Fruit fly (Drosophila melanogaster) whole organism, embryonic: ENCODE measurements around the gene CG6870.

ENCODE experiments used
- Aef1 ChIP-seq: fragments of 200-800 bp; sonication (Bioruptor generic); IDR thresholded peaks from 3 replicates; pipeline ENCODE4 v1.3.6; 2022; ENCODE audit warnings: missing biosample characterization, missing genetic modification characterization
- Atf6 ChIP-seq: fragments of 200-800 bp; sonication (Bioruptor generic); IDR thresholded peaks from 2 replicates; pipeline ENCODE4 v1.3.6; 2022; ENCODE audit warnings: missing biosample characterization, missing genetic modification characterization
- C15 ChIP-seq: fragments of 200-800 bp; sonication (Bioruptor generic); IDR thresholded peaks from 3 replicates; pipeline ENCODE4 v1.3.6; 2022; ENCODE audit warnings: missing biosample characterization, missing genetic modification characterization
- CG10543 ChIP-seq: fragments of 200-800 bp; sonication (Bioruptor generic); optimal IDR thresholded peaks from 3 replicates; lab custom pipeline; 2017; ENCODE audit warnings: missing biosample characterization, mild to moderate bottlenecking, missing genetic modification characterization, moderate library complexity
- CG11456 ChIP-seq: fragments of 200-800 bp; sonication (Bioruptor generic); IDR thresholded peaks from 3 replicates; pipeline ENCODE4 v1.3.6; 2022; ENCODE audit warnings: missing biosample characterization, missing genetic modification characterization
- CG11696 ChIP-seq: fragments of 200-800 bp; sonication (Bioruptor generic); IDR thresholded peaks from 2 replicates; pipeline ENCODE4 v1.3.6; 2022; ENCODE audit warnings: missing biosample characterization, missing genetic modification characterization
- CG15073 ChIP-seq: fragments of 200-800 bp; sonication (Bioruptor generic); optimal IDR thresholded peaks from 2 replicates; lab custom pipeline; 2016; ENCODE audit warnings: missing biosample characterization, missing genetic modification characterization
- CG1602 ChIP-seq: fragments of 200-800 bp; sonication (Bioruptor generic); optimal IDR thresholded peaks from 3 replicates; lab custom pipeline; 2016; ENCODE audit warnings: missing biosample characterization, missing genetic modification characterization
- CG17385 ChIP-seq: fragments of 200-800 bp; sonication (Bioruptor generic); optimal IDR thresholded peaks from 3 replicates; lab custom pipeline; 2018; ENCODE audit warnings: missing biosample characterization, mild to moderate bottlenecking, missing genetic modification characterization
- CG18619 ChIP-seq: fragments of 200-800 bp; sonication (Bioruptor generic); optimal IDR thresholded peaks from 3 replicates; lab custom pipeline; 2017; ENCODE audit warnings: missing biosample characterization, mild to moderate bottlenecking, missing genetic modification characterization
- CG18764 ChIP-seq: fragments of 200-800 bp; sonication (Bioruptor generic); optimal IDR thresholded peaks from 3 replicates; lab custom pipeline; 2016; ENCODE audit warnings: missing biosample characterization, missing genetic modification characterization
- CG2199 ChIP-seq: fragments of 200-800 bp; sonication (Bioruptor generic); IDR thresholded peaks from 3 replicates; pipeline ENCODE4 v1.3.6; 2022; ENCODE audit warnings: missing biosample characterization, missing genetic modification characterization
- CG2678 ChIP-seq: fragments of 200-800 bp; sonication (Bioruptor generic); optimal IDR thresholded peaks from 3 replicates; lab custom pipeline; 2019; ENCODE audit warnings: missing biosample characterization, mild to moderate bottlenecking, missing genetic modification characterization, moderate library complexity
- CG30020 ChIP-seq: fragments of 200-800 bp; optimal IDR thresholded peaks from 2 replicates; lab custom pipeline; 2019; ENCODE audit warnings: missing biosample characterization, mild to moderate bottlenecking, missing genetic modification characterization, moderate library complexity
- CG30403 ChIP-seq: fragments of 200-800 bp; sonication (Bioruptor generic); optimal IDR thresholded peaks from 3 replicates; lab custom pipeline; 2016; ENCODE audit warnings: missing biosample characterization, missing genetic modification characterization
- CG34224 ChIP-seq: fragments of 200-800 bp; sonication (Bioruptor generic); IDR thresholded peaks from 3 replicates; pipeline ENCODE4 v1.3.6; 2022; ENCODE audit warnings: missing biosample characterization, missing genetic modification characterization; ENCODE audit not compliant: partially characterized antibody
- CG43689 ChIP-seq: fragments of 200-800 bp; sonication (Bioruptor generic); IDR thresholded peaks from 2 replicates; pipeline ENCODE4 v1.3.6; 2022; ENCODE audit warnings: missing biosample characterization, missing genetic modification characterization
- CG4617 ChIP-seq: fragments of 200-800 bp; sonication (Bioruptor generic); optimal IDR thresholded peaks from 3 replicates; lab custom pipeline; 2016; ENCODE audit warnings: missing biosample characterization, missing genetic modification characterization, borderline replicate concordance
- CG6854 ChIP-seq: fragments of 200-800 bp; sonication (Bioruptor generic); optimal IDR thresholded peaks from 3 replicates; lab custom pipeline; 2017; ENCODE audit warnings: missing biosample characterization, mild to moderate bottlenecking, missing genetic modification characterization
- CG8281 ChIP-seq: fragments of 200-800 bp; sonication (Bioruptor generic); optimal IDR thresholded peaks from 2 replicates; lab custom pipeline; 2018; ENCODE audit warnings: missing biosample characterization, mild to moderate bottlenecking, missing genetic modification characterization, moderate library complexity
- CG8290 ChIP-seq, 3 experiments: fragments of 200-800 bp; sonication (Bioruptor generic); optimal IDR thresholded peaks; 2 replicates each; lab custom pipeline; 2016 to 2019; ENCODE audit warnings: missing biosample characterization in 3 of 3, missing genetic modification characterization in 3 of 3, mild to moderate bottlenecking in 2 of 3, moderate library complexity in 1 of 3
- CG8388 ChIP-seq: fragments of 200-800 bp; sonication (Bioruptor generic); optimal IDR thresholded peaks from 2 replicates; lab custom pipeline; 2019; ENCODE audit warnings: missing biosample characterization, mild to moderate bottlenecking, missing genetic modification characterization, moderate library complexity
- CG8765 ChIP-seq: fragments of 200-800 bp; sonication (Bioruptor generic); IDR thresholded peaks from 2 replicates; pipeline ENCODE4 v1.3.6; 2022; ENCODE audit warnings: missing biosample characterization, missing genetic modification characterization
- CHES-1-like ChIP-seq: fragments of 200-800 bp; sonication (Bioruptor generic); optimal IDR thresholded peaks from 2 replicates; lab custom pipeline; 2016; ENCODE audit warnings: missing biosample characterization, missing genetic modification characterization
- CoRest ChIP-seq: fragments of 200-800 bp; sonication (Bioruptor generic); optimal IDR thresholded peaks from 3 replicates; lab custom pipeline; 2018; ENCODE audit warnings: missing biosample characterization, mild to moderate bottlenecking, missing genetic modification characterization, moderate library complexity
- Deaf1 ChIP-seq: fragments of 200-800 bp; optimal IDR thresholded peaks from 3 replicates; lab custom pipeline; 2019; ENCODE audit warnings: missing biosample characterization, mild to moderate bottlenecking, missing genetic modification characterization, moderate library complexity
- Dref ChIP-seq: fragments of 200-800 bp; sonication (Bioruptor generic); IDR thresholded peaks from 2 replicates; pipeline ENCODE4 v1.3.6; 2022; ENCODE audit warnings: missing biosample characterization, missing genetic modification characterization
- Ets97D ChIP-seq: fragments of 200-800 bp; sonication (Bioruptor generic); optimal IDR thresholded peaks from 3 replicates; lab custom pipeline; 2016; ENCODE audit warnings: missing biosample characterization, missing genetic modification characterization
- H15 ChIP-seq: fragments of 200-800 bp; sonication (Bioruptor generic); IDR thresholded peaks from 3 replicates; pipeline ENCODE4 v1.3.6; 2022; ENCODE audit warnings: missing biosample characterization, missing genetic modification characterization
- Hr39 ChIP-seq: fragments of >200 bp; optimal IDR thresholded peaks from 2 replicates; lab custom pipeline; 2017
- Hr78 ChIP-seq, 2 experiments: fragments of 200-800 bp in 1 of 2; fragments of >200 bp in 1 of 2; sonication (Bioruptor generic) in 1 of 2; optimal IDR thresholded peaks; 2 replicates each; lab custom pipeline; 2017 to 2019; ENCODE audit warnings: missing biosample characterization in 2 of 2, missing genetic modification characterization in 2 of 2, mild to moderate bottlenecking in 1 of 2, moderate library complexity in 1 of 2
- Lhr ChIP-seq: fragments of 200-800 bp; sonication (Bioruptor generic); optimal IDR thresholded peaks from 3 replicates; lab custom pipeline; 2017; ENCODE audit warnings: mild to moderate bottlenecking, missing biosample characterization, missing genetic modification reagents, missing genetic modification characterization
- Oaz ChIP-seq: fragments of 200-800 bp; sonication (Bioruptor generic); IDR thresholded peaks from 2 replicates; pipeline ENCODE4 v1.3.6; 2022; ENCODE audit warnings: missing biosample characterization, missing genetic modification characterization
- Optix ChIP-seq: fragments of 200-800 bp; sonication (Bioruptor generic); IDR thresholded peaks from 3 replicates; pipeline ENCODE4 v1.3.6; 2022; ENCODE audit warnings: missing biosample characterization, missing genetic modification characterization
- Trl ChIP-seq, 3 experiments: fragments of >200 bp in 2 of 3; fragments of 200-800 bp in 1 of 3; sonication (Bioruptor generic) in 1 of 3; optimal IDR thresholded peaks; 2 replicates in 1 of 3; 3 replicates in 2 of 3; lab custom pipeline; 2016 to 2017; ENCODE audit warnings: missing biosample characterization in 1 of 3, missing genetic modification characterization in 1 of 3
- az2 ChIP-seq: fragments of 200-800 bp; sonication (Bioruptor generic); optimal IDR thresholded peaks from 3 replicates; lab custom pipeline; 2016; ENCODE audit warnings: missing biosample characterization, missing genetic modification characterization
- croc ChIP-seq: fragments of 200-800 bp; sonication (Bioruptor generic); conservative IDR thresholded peaks from 3 replicates; pipeline ENCODE4 v1.3.6; 2022; ENCODE audit warnings: missing biosample characterization, missing genetic modification characterization
- crol ChIP-seq: fragments of 200-800 bp; sonication (Bioruptor generic); IDR thresholded peaks from 2 replicates; pipeline ENCODE4 v1.3.6; 2022; ENCODE audit warnings: missing biosample characterization, missing genetic modification characterization
- crp ChIP-seq, 2 experiments: fragments of 200-800 bp; sonication (Bioruptor generic); optimal IDR thresholded peaks; 2 replicates in 1 of 2; 3 replicates in 1 of 2; lab custom pipeline; 2017; ENCODE audit warnings: missing biosample characterization in 2 of 2, missing genetic modification characterization in 2 of 2, mild to moderate bottlenecking in 1 of 2, moderate library complexity in 1 of 2
- grn ChIP-seq: fragments of 200-800 bp; sonication (Bioruptor generic); optimal IDR thresholded peaks from 3 replicates; lab custom pipeline; 2017; ENCODE audit warnings: missing biosample characterization, missing genetic modification characterization
- ranshi ChIP-seq: fragments of 200-800 bp; sonication (Bioruptor generic); IDR thresholded peaks from 2 replicates; pipeline ENCODE4 v1.3.6; 2022; ENCODE audit warnings: missing biosample characterization, missing genetic modification characterization
- salm ChIP-seq: fragments of 200-800 bp; sonication (Bioruptor generic); optimal IDR thresholded peaks from 2 replicates; lab custom pipeline; 2018; ENCODE audit warnings: missing biosample characterization, mild to moderate bottlenecking, missing genetic modification characterization
- seq ChIP-seq: fragments of 200-800 bp; sonication (Bioruptor generic); IDR thresholded peaks from 2 replicates; pipeline ENCODE4 v1.3.6; 2022; ENCODE audit warnings: missing biosample characterization, missing genetic modification characterization
- slp2 ChIP-seq: fragments of 200-800 bp; sonication (Bioruptor generic); optimal IDR thresholded peaks from 2 replicates; lab custom pipeline; 2016; ENCODE audit warnings: missing biosample characterization, missing genetic modification characterization
- sqz ChIP-seq: fragments of 200-800 bp; sonication (Bioruptor generic); optimal IDR thresholded peaks from 3 replicates; lab custom pipeline; 2018; ENCODE audit warnings: missing biosample characterization, mild to moderate bottlenecking, missing genetic modification characterization
- tgo ChIP-seq: fragments of 200-800 bp; sonication (Bioruptor generic); IDR thresholded peaks from 3 replicates; pipeline ENCODE4 v1.3.6; 2022; ENCODE audit warnings: missing biosample characterization, missing genetic modification characterization
- tll ChIP-seq, 2 experiments: fragments of 200-800 bp in 1 of 2; fragments of >200 bp in 1 of 2; sonication (Bioruptor generic) in 1 of 2; optimal IDR thresholded peaks; 2 replicates each; lab custom pipeline; 2017 to 2019; ENCODE audit warnings: missing biosample characterization in 2 of 2, missing genetic modification characterization in 2 of 2, mild to moderate bottlenecking in 1 of 2, moderate library complexity in 1 of 2
- trh ChIP-seq: fragments of 200-800 bp; sonication (Bioruptor generic); optimal IDR thresholded peaks from 2 replicates; lab custom pipeline; 2016; ENCODE audit warnings: missing biosample characterization, missing genetic modification characterization
- unc-4 ChIP-seq: fragments of 200-800 bp; sonication (Bioruptor generic); IDR thresholded peaks from 2 replicates; pipeline ENCODE4 v1.3.6; 2022; ENCODE audit warnings: missing biosample characterization, missing genetic modification characterization; ENCODE audit not compliant: partially characterized antibody

The CG6870 gene

DNA sequence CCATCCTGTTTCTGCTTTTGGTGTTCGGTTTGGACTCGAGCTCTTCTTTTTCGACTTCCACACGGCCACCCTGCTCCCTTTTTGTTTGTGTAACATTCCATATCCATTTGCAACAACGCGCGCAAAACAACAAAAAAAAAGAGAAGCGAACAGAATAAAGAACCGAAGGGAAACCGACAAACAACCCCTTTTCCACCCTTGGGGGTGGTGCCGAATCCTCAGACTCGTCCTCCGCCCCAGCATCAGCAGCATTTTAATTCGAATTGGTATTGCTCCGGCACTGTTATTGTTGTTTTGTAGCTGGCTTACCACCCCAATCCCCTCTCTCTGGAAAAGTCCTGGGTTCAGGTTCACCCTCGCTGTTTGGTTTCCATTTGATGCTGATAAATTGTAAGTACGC is 7.1 kb downstream of the CG6870 start (continued):
- peak; percentile 54; the same call in 1 of the 2 replicates for TF ChIP-seq crol (GFP tag; lab: Robert Waterston, UW)
- peak; percentile 36; the same call in 1 of the 2 replicates for TF ChIP-seq seq (GFP tag; lab: Robert Waterston, UW)
- no peak for TF ChIP-seq CG34224 (GFP tag; lab: Robert Waterston, UW)
- TF ChIP-seq unc-4 (GFP tag; lab: Robert Waterston, UW) = no peak
- TF ChIP-seq CG10543 = peak; percentile 32

- TF ChIP-seq CG8388 (GFP tag; lab: Kevin White, UChicago) (peak; percentile 61), Deaf1 (tag; lab: Kevin White, UChicago) (no peak), sqz (GFP tag; lab: Kevin White, UChicago) (no peak), CG18619 (GFP tag; lab: Kevin White, UChicago) (peak; percentile 18), CG4617 (GFP tag; lab: Kevin White, UChicago) (peak; percentile 6), CG11696 (GFP tag; lab: Robert Waterston, UW) (no peak), CHES-1-like (GFP tag; lab: Kevin White, UChicago) (peak; percentile 28), ranshi (GFP tag; lab: Robert Waterston, UW) (no peak), CG2678 (tag; lab: Kevin White, UChicago) (peak; percentile 32), H15 (no peak), Atf6 (no peak), CG17385 (GFP tag; lab: Kevin White, UChicago) (peak; percentile 31), CG1602 (GFP tag; lab: Kevin White, UChicago) (peak; percentile 41), Optix (GFP tag; lab: Robert Waterston, UW) (no peak; the same call in 2 of the 3 replicates), Hr78 (GFP tag; optimal IDR thresholded peaks at IDR 0.05; lab: Kevin White, UChicago) (no peak), CG30020 (no peak), crp (GFP tag; optimal IDR thresholded peaks at IDR 0.05; lab: Kevin White, UChicago) (no peak), CG6854 (no peak), Hr39 (lab: Kevin White, UChicago) (no peak), CG43689 (GFP tag; lab: Robert Waterston, UW) (no peak), CG8765 (GFP tag; lab: Robert Waterston, UW) (no peak), trh (GFP tag; lab: Kevin White, UChicago) (no peak), grn (GFP tag; lab: Kevin White, UChicago) (no peak), CG8281 (tag; lab: Kevin White, UChicago) (no peak), Dref (GFP tag; lab: Robert Waterston, UW) (no peak), CG30403 (GFP tag; lab: Kevin White, UChicago) (peak; percentile 37), slp2 (GFP tag; lab: Kevin White, UChicago) (peak; percentile 19), CG2199 (GFP tag; lab: Robert Waterston, UW) (no peak), CG8290 (GFP tag; optimal IDR thresholded peaks at IDR 0.05; lab: Kevin White, UChicago) (no peak), CG8290 (tag; optimal IDR thresholded peaks at IDR 0.05; lab: Kevin White, UChicago) (peak in 1 of 2 experiments; percentile 37), salm (no peak), C15 (GFP tag; lab: Robert Waterston, UW) (no peak), CG15073 (no peak), CG18764 (GFP tag; lab: Kevin White, UChicago) (no peak), CoRest (peak; percentile 59), CG11456 (no peak), tll (GFP tag; optimal IDR thresholded peaks at IDR 0.05; lab: Kevin White, UChicago) (no peak), Trl (optimal IDR thresholded peaks at IDR 0.05; lab: Kevin White, UChicago) (no peak), Trl (GFP tag; optimal IDR thresholded peaks at IDR 0.05; lab: Kevin White, UChicago) (peak; percentile 28), tgo (GFP tag; lab: Robert Waterston, UW) (no peak; the same call in 2 of the 3 replicates), az2 (GFP tag; lab: Kevin White, UChicago) (peak; percentile 51), Ets97D (no peak), Lhr (peak; percentile 22), Oaz (GFP tag; lab: Robert Waterston, UW) (no peak), Aef1 (no peak), CG10543 (no peak), croc (GFP tag; lab: Robert Waterston, UW) (peak; percentile 22; the same call in 1 of the 3 replicates)
Measured at dm6 chr2L:17582994-17583393, 9.1 kb downstream of the CG6870 start.
